Fruit fly (Drosophila melanogaster): ENCODE data around the gene frj.

dm6 chr2L:6422488-6422887 is 33.4 kb upstream of the frj start:
- TF ChIP-seq pan (optimal IDR thresholded peaks at IDR 0.05) (no peak), psq (optimal IDR thresholded peaks at IDR 0.05) (no peak), usp (GFP tag; optimal IDR thresholded peaks at IDR 0.05) (no peak), EcR (GFP tag; optimal IDR thresholded peaks at IDR 0.05) (no peak), CG8478 (optimal IDR thresholded peaks at IDR 0.05) (no peak), Dll (optimal IDR thresholded peaks at IDR 0.05) (no peak)
